Worm (Caenorhabditis elegans) whole organism, L2 larva: ENCODE measurements around the gene pid-1.

Experiments used
- C34F6.9 ChIP-seq: fragments of 150-350 bp; optimal IDR thresholded peaks from 2 replicates; lab custom pipeline; 2014; ENCODE audit warnings: missing biosample characterization, missing genetic modification characterization
- F13H6.1 ChIP-seq: sonication (generic microtip); optimal IDR thresholded peaks from 2 replicates; lab custom pipeline; 2016; ENCODE audit warnings: missing genetic modification characterization, missing compliant biosample characterization
- R02D3.7 ChIP-seq: fragments of 150-350 bp; optimal IDR thresholded peaks from 2 replicates; lab custom pipeline; 2014; ENCODE audit warnings: missing biosample characterization, missing genetic modification characterization
- ZK546.5 ChIP-seq: sonication (generic microtip); optimal IDR thresholded peaks from 2 replicates; lab custom pipeline; 2017; ENCODE audit warnings: missing biosample characterization, missing genetic modification characterization
- alr-1 ChIP-seq: fragments of 150-350 bp; optimal IDR thresholded peaks from 2 replicates; lab custom pipeline; 2014; ENCODE audit warnings: missing biosample characterization, missing genetic modification characterization
- aly-2 ChIP-seq: fragments of 150-350 bp; optimal IDR thresholded peaks from 2 replicates; lab custom pipeline; 2014; ENCODE audit warnings: missing biosample characterization, missing genetic modification characterization
- blmp-1 ChIP-seq: sonication (generic microtip); optimal IDR thresholded peaks from 2 replicates; lab custom pipeline; 2017; ENCODE audit warnings: missing genetic modification characterization, mild to moderate bottlenecking, missing compliant biosample characterization, antibody characterized with exemption, moderate library complexity; ENCODE audit not compliant: insufficient read depth
- crh-2 ChIP-seq: sonication (generic microtip); optimal IDR thresholded peaks from 2 replicates; lab custom pipeline; 2017; ENCODE audit warnings: missing biosample characterization, missing genetic modification characterization
- dmd-4 ChIP-seq: sonication (generic microtip); optimal IDR thresholded peaks from 2 replicates; lab custom pipeline; 2017; ENCODE audit warnings: missing biosample characterization, missing genetic modification characterization
- egl-27 ChIP-seq: sonication (generic microtip); optimal IDR thresholded peaks from 3 replicates; lab custom pipeline; 2017; ENCODE audit warnings: missing biosample characterization, missing genetic modification reagents, missing genetic modification characterization
- elt-3 ChIP-seq: sonication (generic microtip); optimal IDR thresholded peaks from 2 replicates; lab custom pipeline; 2017; ENCODE audit warnings: missing biosample characterization, missing genetic modification characterization
- fos-1 ChIP-seq: fragments of 150-350 bp; optimal IDR thresholded peaks from 2 replicates; lab custom pipeline; 2014; ENCODE audit warnings: missing biosample characterization, missing genetic modification characterization
- gmeb-1 ChIP-seq: fragments of 150-350 bp; optimal IDR thresholded peaks from 2 replicates; lab custom pipeline; 2014; ENCODE audit warnings: missing biosample characterization, missing genetic modification characterization
- lin-11 ChIP-seq: fragments of 150-350 bp; sonication (generic microtip); optimal IDR thresholded peaks from 2 replicates; lab custom pipeline; 2014; ENCODE audit warnings: missing biosample characterization, missing genetic modification characterization, inconsistent platforms, mixed read lengths
- lin-39 ChIP-seq: fragments of 150-350 bp; optimal IDR thresholded peaks from 2 replicates; lab custom pipeline; 2014; ENCODE audit warnings: missing biosample characterization, missing genetic modification reagents, missing genetic modification characterization
- lsy-2 ChIP-seq, 2 experiments: fragments of 150-350 bp in 1 of 2; sonication (generic microtip) in 1 of 2; optimal IDR thresholded peaks; 2 replicates each; lab custom pipeline; 2014 to 2017; ENCODE audit warnings: missing biosample characterization in 2 of 2, missing genetic modification characterization in 2 of 2
- mab-5 ChIP-seq: fragments of 150-350 bp; optimal IDR thresholded peaks from 2 replicates; lab custom pipeline; 2014; ENCODE audit warnings: missing biosample characterization, missing genetic modification characterization
- mbf-1 ChIP-seq: sonication (generic microtip); optimal IDR thresholded peaks from 2 replicates; lab custom pipeline; 2017; ENCODE audit warnings: missing biosample characterization, missing genetic modification characterization
- mdl-1 ChIP-seq, 2 experiments: fragments of 150-350 bp in 1 of 2; sonication (generic microtip) in 1 of 2; optimal IDR thresholded peaks; 2 replicates each; lab custom pipeline; 2017; ENCODE audit warnings: missing biosample characterization in 2 of 2, missing genetic modification characterization in 2 of 2
- nhr-10 ChIP-seq: sonication (generic microtip); optimal IDR thresholded peaks from 2 replicates; lab custom pipeline; 2017; ENCODE audit warnings: missing biosample characterization, missing genetic modification characterization
- nhr-11 ChIP-seq: fragments of 150-350 bp; optimal IDR thresholded peaks from 2 replicates; lab custom pipeline; 2014; ENCODE audit warnings: missing biosample characterization, missing genetic modification characterization
- nhr-12 ChIP-seq: fragments of 150-350 bp; optimal IDR thresholded peaks from 2 replicates; lab custom pipeline; 2014; ENCODE audit warnings: missing biosample characterization, missing genetic modification characterization
- nhr-129 ChIP-seq: fragments of 150-350 bp; optimal IDR thresholded peaks from 2 replicates; lab custom pipeline; 2014; ENCODE audit warnings: missing biosample characterization, missing genetic modification characterization
- nhr-21 ChIP-seq: fragments of 150-350 bp; optimal IDR thresholded peaks from 2 replicates; lab custom pipeline; 2014; ENCODE audit warnings: missing biosample characterization, missing genetic modification characterization
- nhr-23 ChIP-seq: fragments of 150-350 bp; optimal IDR thresholded peaks from 2 replicates; lab custom pipeline; 2014; ENCODE audit warnings: missing biosample characterization, missing genetic modification reagents, missing genetic modification characterization
- nhr-237 ChIP-seq: fragments of 150-350 bp; optimal IDR thresholded peaks from 2 replicates; lab custom pipeline; 2014; ENCODE audit warnings: missing biosample characterization, missing genetic modification characterization
- nhr-25 ChIP-seq: fragments of 150-350 bp; sonication (generic microtip); optimal IDR thresholded peaks from 3 replicates; lab custom pipeline; 2014; ENCODE audit warnings: missing biosample characterization, missing genetic modification characterization
- nhr-77 ChIP-seq: fragments of 150-350 bp; optimal IDR thresholded peaks from 2 replicates; lab custom pipeline; 2014; ENCODE audit warnings: missing biosample characterization, missing genetic modification characterization
- peb-1 ChIP-seq: fragments of 150-350 bp; optimal IDR thresholded peaks from 2 replicates; lab custom pipeline; 2014; ENCODE audit warnings: missing biosample characterization, missing genetic modification characterization
- sem-4 ChIP-seq: fragments of 150-350 bp; optimal IDR thresholded peaks from 2 replicates; lab custom pipeline; 2014; ENCODE audit warnings: missing biosample characterization, missing genetic modification reagents, missing genetic modification characterization
- skn-1 ChIP-seq: sonication (generic microtip); optimal IDR thresholded peaks from 2 replicates; lab custom pipeline; 2017; ENCODE audit warnings: missing biosample characterization, missing genetic modification characterization
- sma-3 ChIP-seq: sonication (generic microtip); optimal IDR thresholded peaks from 2 replicates; lab custom pipeline; 2016; ENCODE audit warnings: missing genetic modification reagents, missing genetic modification characterization, missing compliant biosample characterization
- sma-9 ChIP-seq, 2 experiments: fragments of 150-350 bp in 1 of 2; sonication (generic microtip) in 1 of 2; optimal IDR thresholded peaks; 2 replicates each; lab custom pipeline; 2014 to 2016; ENCODE audit warnings: missing genetic modification characterization in 2 of 2, mild to moderate bottlenecking in 1 of 2, missing biosample characterization in 1 of 2, missing compliant biosample characterization in 1 of 2, missing genetic modification reagents in 1 of 2, moderate library complexity in 1 of 2
- snpc-4 ChIP-seq: fragments of 150-350 bp; optimal IDR thresholded peaks from 2 replicates; lab custom pipeline; 2014; ENCODE audit warnings: missing biosample characterization, missing genetic modification characterization
- unc-39 ChIP-seq: fragments of 150-350 bp; optimal IDR thresholded peaks from 2 replicates; lab custom pipeline; 2014; ENCODE audit warnings: missing biosample characterization, missing genetic modification characterization
- unc-62 ChIP-seq: fragments of 150-350 bp; optimal IDR thresholded peaks from 2 replicates; lab custom pipeline; 2014; ENCODE audit warnings: missing biosample characterization, missing genetic modification reagents, missing genetic modification characterization
- ztf-1 ChIP-seq: fragments of 200-800 bp; sonication (Bioruptor generic); conservative IDR thresholded peaks from 2 replicates; pipeline ENCODE4 v1.3.6; 2022; ENCODE audit warnings: missing genetic modification characterization, missing compliant biosample characterization
- ztf-11 ChIP-seq: sonication (generic microtip); optimal IDR thresholded peaks from 2 replicates; lab custom pipeline; 2017; ENCODE audit warnings: missing biosample characterization, missing genetic modification characterization

Gene pid-1

DNA sequence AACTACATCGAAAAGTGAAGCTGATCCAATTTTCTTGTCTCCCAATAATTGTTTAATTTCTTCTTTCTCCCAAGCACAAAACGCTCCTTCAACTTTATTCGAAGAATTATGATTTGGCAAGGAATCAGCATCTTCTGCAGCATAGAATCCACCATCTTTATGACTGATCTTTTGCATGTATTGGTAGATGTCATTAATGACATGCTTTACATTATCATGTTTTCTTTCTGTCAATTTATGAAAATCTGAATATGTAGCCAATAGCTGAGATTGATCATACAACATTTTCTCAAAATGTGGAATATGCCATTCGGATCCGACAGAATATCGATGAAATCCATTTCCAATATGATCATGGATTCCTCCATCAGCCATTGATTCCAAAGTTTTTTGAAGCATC lies 6.8 kb upstream of the pid-1 start:
- TF ChIP-seq snpc-4: no peak

- TF ChIP-seq blmp-1 (tag; lab: Kevin White, UChicago): no peak
- TF ChIP-seq lin-39: no peak
- no peak for TF ChIP-seq sem-4 (tag; lab: Kevin White, UChicago)
- TF ChIP-seq alr-1 (tag; lab: Kevin White, UChicago): no peak
- TF ChIP-seq mab-5 (tag; lab: Kevin White, UChicago): no peak
- TF ChIP-seq nhr-10 (tag; lab: Kevin White, UChicago): no peak
- no peak for TF ChIP-seq elt-3
- TF ChIP-seq unc-39 (tag; lab: Kevin White, UChicago): no peak
- TF ChIP-seq F13H6.1 (tag; lab: Kevin White, UChicago): no peak
- no peak for TF ChIP-seq nhr-23
- TF ChIP-seq skn-1 (tag; lab: Kevin White, UChicago): no peak
- no peak for TF ChIP-seq peb-1 (tag; lab: Kevin White, UChicago)
- no peak for TF ChIP-seq ZK546.5 (tag; lab: Kevin White, UChicago)
- TF ChIP-seq ztf-1 (GFP tag; lab: Robert Waterston, UW): no peak
- no peak for TF ChIP-seq dmd-4
- TF ChIP-seq gmeb-1: peak; percentile 22
- no peak for TF ChIP-seq nhr-25
- TF ChIP-seq crh-2: peak; percentile 46
- TF ChIP-seq ztf-11 (tag; lab: Kevin White, UChicago): no peak
- no peak for TF ChIP-seq snpc-4
- TF ChIP-seq mdl-1 (tag; optimal IDR thresholded peaks at IDR 0.05; lab: Kevin White, UChicago): peak in 1 of 2 experiments; percentile 17
- TF ChIP-seq lin-11 (tag; lab: Kevin White, UChicago): no peak
- TF ChIP-seq sma-3 (GFP tag; lab: Kevin White, UChicago): no peak
- TF ChIP-seq nhr-237 (tag; lab: Kevin White, UChicago): no peak
- TF ChIP-seq nhr-12 (tag; lab: Kevin White, UChicago): no peak
- TF ChIP-seq lsy-2 (tag; optimal IDR thresholded peaks at IDR 0.05; lab: Kevin White, UChicago): no peak
- no peak for TF ChIP-seq C34F6.9 (tag; lab: Kevin White, UChicago)
- no peak for TF ChIP-seq R02D3.7
- TF ChIP-seq unc-62 (GFP tag; lab: Kevin White, UChicago): no peak
- TF ChIP-seq fos-1 (tag; lab: Kevin White, UChicago): peak; percentile 96
- no peak for TF ChIP-seq egl-27 (tag; lab: Kevin White, UChicago)
- TF ChIP-seq nhr-129: no peak
- no peak for TF ChIP-seq aly-2 (tag; lab: Kevin White, UChicago)
- peak; percentile 59 for TF ChIP-seq sma-9 (GFP tag; optimal IDR thresholded peaks at IDR 0.05; lab: Kevin White, UChicago)
- TF ChIP-seq sma-9 (tag; optimal IDR thresholded peaks at IDR 0.05; lab: Kevin White, UChicago): no peak
Observed at ce11 chrII:7695636-7696035, 5.3 kb upstream of the pid-1 start.

DNA sequence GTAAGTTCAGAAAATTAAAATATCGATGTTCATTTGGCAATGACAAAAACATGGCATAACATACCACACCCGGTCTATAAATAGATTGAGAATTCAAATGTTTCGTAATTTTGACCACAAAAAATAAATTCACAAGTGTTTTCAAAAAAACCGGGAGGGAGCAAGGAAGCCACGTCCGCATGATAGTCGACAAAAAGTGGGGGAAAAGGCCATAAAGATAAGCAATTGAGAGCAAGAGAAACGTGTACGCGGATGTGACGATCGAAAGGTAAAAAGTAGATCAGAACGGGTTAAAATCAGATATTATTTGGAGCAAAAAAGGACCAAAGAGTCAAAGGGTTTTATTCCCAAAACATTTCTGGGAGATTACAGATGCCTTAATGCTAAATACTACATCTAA lies 4.4 kb upstream of the pid-1 start:
- no peak for TF ChIP-seq nhr-11 (tag; lab: Kevin White, UChicago)
- peak; percentile 76 for TF ChIP-seq fos-1 (tag; lab: Kevin White, UChicago)
- TF ChIP-seq crh-2: peak; percentile 50

DNA sequence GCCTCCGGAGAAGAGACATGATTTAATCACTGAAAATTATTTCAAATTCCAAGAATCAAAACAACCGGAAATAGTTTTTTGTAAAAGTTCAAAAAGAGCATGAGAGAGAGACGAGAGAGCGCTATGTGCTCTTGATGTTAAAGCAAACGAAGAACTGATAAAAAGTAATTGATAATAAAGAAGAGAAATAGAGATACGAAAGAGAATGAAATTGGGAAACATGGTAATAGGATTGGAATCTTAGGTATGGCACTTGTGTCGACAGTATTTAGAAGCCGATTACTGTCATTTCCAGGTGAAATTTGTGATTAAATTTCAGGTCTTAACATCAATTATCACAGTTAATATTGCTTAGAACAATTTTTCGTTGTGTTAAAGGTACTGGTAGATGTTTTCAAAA lies 3.6 kb upstream of the pid-1 start, which contains the start of gene nhx-2:
TSS of gene nhx-2 (minus strand) at position 29 of the 400 bp plus-strand sequence.
- TF ChIP-seq fos-1 (tag; lab: Kevin White, UChicago) (peak; percentile 92), peb-1 (tag; lab: Kevin White, UChicago) (no peak), lin-11 (tag; lab: Kevin White, UChicago) (no peak)
- TF ChIP-seq, all 48 proteins: peak for 1

DNA sequence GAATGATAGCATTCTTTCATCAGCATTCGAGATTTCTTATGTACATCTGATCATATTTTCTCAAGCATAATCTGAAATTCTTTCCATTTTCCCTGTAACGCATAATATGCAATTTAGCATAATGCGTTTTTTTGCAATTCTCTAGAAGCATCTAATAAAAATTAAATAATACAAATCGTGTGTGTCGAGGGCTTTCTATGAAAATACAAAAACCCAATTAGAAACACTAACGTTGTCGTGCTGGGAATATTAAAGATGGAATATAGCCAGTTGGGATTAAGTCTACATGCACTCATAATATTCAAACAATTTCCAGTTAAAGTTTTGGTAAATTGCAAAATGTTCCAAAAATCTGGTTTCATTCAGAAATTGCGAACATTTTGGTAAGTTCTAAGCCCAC lies 5.8 kb downstream of the pid-1 start, which contains the start of gene F18A1.1:
TSS of gene F18A1.1 (plus strand) at position 301 of the 400 bp plus-strand sequence.
- TF ChIP-seq mbf-1: no peak
- no peak for TF ChIP-seq lsy-2 (tag; optimal IDR thresholded peaks at IDR 0.05; lab: Kevin White, UChicago)
- no peak for TF ChIP-seq nhr-77
- no peak for TF ChIP-seq nhr-25
- TF ChIP-seq nhr-21: peak; percentile 15
- TF ChIP-seq blmp-1 (tag; lab: Kevin White, UChicago): no peak
